Fruit fly (Drosophila melanogaster): ENCODE data around the gene mTerf5.

Gene mTerf5

DNA sequence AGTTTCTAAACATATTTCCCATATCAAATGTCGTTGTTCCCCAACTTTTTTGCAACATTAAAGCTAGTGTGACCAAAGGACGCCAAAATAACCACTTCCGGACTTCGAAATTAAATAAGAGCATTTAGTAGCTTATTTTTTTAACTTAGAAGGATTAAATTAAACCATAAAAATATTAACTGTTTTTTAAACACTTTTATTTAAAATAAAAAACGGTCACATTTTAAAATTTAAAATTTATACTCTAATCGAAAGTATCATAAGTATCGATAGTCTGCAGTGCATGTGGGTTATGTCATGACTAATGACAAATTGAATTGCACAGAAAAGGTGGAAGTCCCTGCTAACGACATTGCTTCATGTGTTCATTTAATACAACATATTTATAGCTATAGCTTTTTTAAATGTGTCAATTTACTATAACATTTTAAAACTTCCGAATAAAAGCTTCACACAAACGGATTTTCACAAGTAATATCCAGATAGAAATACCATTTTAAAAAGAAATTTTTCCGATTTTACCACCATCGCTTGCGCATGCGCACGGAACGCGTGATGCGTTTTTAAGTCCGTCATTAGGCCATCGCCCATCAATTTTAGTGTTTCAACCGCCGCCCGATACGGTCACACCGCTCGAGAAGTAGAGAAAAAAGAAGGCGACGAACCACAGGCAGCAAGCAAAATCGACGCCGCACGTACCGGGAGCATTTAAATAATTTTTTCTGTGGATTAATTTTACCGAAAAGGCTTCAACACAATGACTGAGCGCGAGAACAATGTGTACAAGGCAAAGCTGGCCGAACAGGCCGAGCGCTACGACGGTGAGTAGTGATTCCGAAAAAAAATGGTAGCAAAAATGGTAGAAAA, 18.8 kb upstream of the mTerf5 start, which contains the start of the genes CG7156 and 14-3-3epsilon (continued):
- TF ChIP-seq CG30020 (tag; optimal IDR thresholded peaks at IDR 0.05) (peak; percentile 50), CG7357 (GFP tag; IDR thresholded peaks at IDR 0.05) (no peak), trem (tag; optimal IDR thresholded peaks at IDR 0.05) (peak; percentile 77), Hand (GFP tag; optimal IDR thresholded peaks at IDR 0.05) (no peak), CG12299 (tag; optimal IDR thresholded peaks at IDR 0.05) (peak; percentile 43), dati (GFP tag; IDR thresholded peaks at IDR 0.05) (no peak), Jarid2 (GFP tag; optimal IDR thresholded peaks at IDR 0.05) (peak; percentile 77), tio (GFP tag; optimal IDR thresholded peaks at IDR 0.05) (no peak), CG10979 (tag; optimal IDR thresholded peaks at IDR 0.05) (no peak), gsb (GFP tag; IDR thresholded peaks at IDR 0.05) (no peak), CG16815 (GFP tag; optimal IDR thresholded peaks at IDR 0.05) (peak; percentile 9), pum (GFP tag; optimal IDR thresholded peaks at IDR 0.05) (peak; percentile 4), CG9817 (tag; optimal IDR thresholded peaks at IDR 0.05) (no peak), CG2889 (GFP tag; IDR thresholded peaks at IDR 0.05) (no peak), dimm (GFP tag; IDR thresholded peaks at IDR 0.05) (no peak), CG14667 (GFP tag; IDR thresholded peaks at IDR 0.05) (no peak), NfI (GFP tag; optimal IDR thresholded peaks at IDR 0.05) (peak; percentile 47), yki (optimal IDR thresholded peaks at IDR 0.05) (no peak), HLH54F (GFP tag; optimal IDR thresholded peaks at IDR 0.05) (no peak), CG8478 (optimal IDR thresholded peaks at IDR 0.05) (peak; percentile 91), CG4617 (GFP tag; optimal IDR thresholded peaks at IDR 0.05; ENCODE audit: borderline replicate concordance) (peak; percentile 40), repo (GFP tag; optimal IDR thresholded peaks at IDR 0.05) (no peak), onecut (GFP tag; IDR thresholded peaks at IDR 0.05) (peak; percentile 25; the same call in 1 of the 2 replicates), ATbp (GFP tag; optimal IDR thresholded peaks at IDR 0.05) (peak; percentile 3), ara (GFP tag; IDR thresholded peaks at IDR 0.05) (no peak), lbe (GFP tag; optimal IDR thresholded peaks at IDR 0.05) (no peak), grau (tag; optimal IDR thresholded peaks at IDR 0.05) (peak; percentile 45), vvl (GFP tag; IDR thresholded peaks at IDR 0.05) (peak; percentile 81), psq (GFP tag; optimal IDR thresholded peaks at IDR 0.05) (no peak), Atf3 (GFP tag; optimal IDR thresholded peaks at IDR 0.05) (no peak), CG14965 (GFP tag; optimal IDR thresholded peaks at IDR 0.05; ENCODE audit: borderline replicate concordance) (no peak), CG17612 (GFP tag; IDR thresholded peaks at IDR 0.05) (no peak), stc (GFP tag; IDR thresholded peaks at IDR 0.05) (no peak), CG33213 (GFP tag; optimal IDR thresholded peaks at IDR 0.05) (peak; percentile 49), cwo (GFP tag; optimal IDR thresholded peaks at IDR 0.05) (no peak), Trl (optimal IDR thresholded peaks at IDR 0.05) (no peak), Trl (GFP tag; optimal IDR thresholded peaks at IDR 0.05) (peak; percentile 10), CG2199 (GFP tag; IDR thresholded peaks at IDR 0.05) (no peak), NC2α (GFP tag; optimal IDR thresholded peaks at IDR 0.05) (peak; percentile 3), disco-r (GFP tag; optimal IDR thresholded peaks at IDR 0.05) (no peak), ftz-f1 (GFP tag; optimal IDR thresholded peaks at IDR 0.05) (no peak), eyg (GFP tag; optimal IDR thresholded peaks at IDR 0.05) (no peak), fd3F (GFP tag; optimal IDR thresholded peaks at IDR 0.05) (peak; percentile 41), CG7786 (GFP tag; optimal IDR thresholded peaks at IDR 0.05) (no peak), odd (GFP tag; optimal IDR thresholded peaks at IDR 0.05) (peak; percentile 26), CG11695 (GFP tag; IDR thresholded peaks at IDR 0.05) (no peak), CG7271 (tag; optimal IDR thresholded peaks at IDR 0.05) (peak; percentile 57), stwl (tag; optimal IDR thresholded peaks at IDR 0.05) (peak; percentile 12), CG10267 (tag; optimal IDR thresholded peaks at IDR 0.05) (peak; percentile 75), CG11696 (GFP tag; IDR thresholded peaks at IDR 0.05) (no peak), Dek (tag; optimal IDR thresholded peaks at IDR 0.05) (no peak), CTCF (GFP tag; optimal IDR thresholded peaks at IDR 0.05) (peak; percentile 66)
